Worm (Caenorhabditis elegans) whole organism, L3 larva: ENCODE data around the gene tpa-1.

ENCODE experiments used
- R02D3.7 ChIP-seq: fragments of 150-350 bp; optimal IDR thresholded peaks from 2 replicates; lab custom pipeline; 2014; ENCODE audit warnings: missing biosample characterization, missing genetic modification characterization
- ZK546.5 ChIP-seq: sonication (generic microtip); optimal IDR thresholded peaks from 2 replicates; lab custom pipeline; 2017; ENCODE audit warnings: missing biosample characterization, missing genetic modification characterization
- aly-2 ChIP-seq: fragments of 150-350 bp; optimal IDR thresholded peaks from 2 replicates; lab custom pipeline; 2014; ENCODE audit warnings: missing biosample characterization, missing genetic modification characterization
- ama-1 ChIP-seq: fragments of 150-350 bp; optimal IDR thresholded peaks from 2 replicates; lab custom pipeline; 2018
- ceh-16 ChIP-seq: sonication (generic microtip); optimal IDR thresholded peaks from 2 replicates; lab custom pipeline; 2017; ENCODE audit warnings: missing biosample characterization, missing genetic modification characterization
- ceh-28 ChIP-seq: fragments of 150-350 bp; optimal IDR thresholded peaks from 2 replicates; lab custom pipeline; 2014; ENCODE audit warnings: missing biosample characterization, missing genetic modification reagents, missing genetic modification characterization
- ceh-82 ChIP-seq: fragments of 150-350 bp; optimal IDR thresholded peaks from 2 replicates; lab custom pipeline; 2014; ENCODE audit warnings: missing biosample characterization, missing genetic modification characterization
- ceh-9 ChIP-seq: sonication (generic microtip); optimal IDR thresholded peaks from 2 replicates; lab custom pipeline; 2018; ENCODE audit warnings: missing biosample characterization, missing genetic modification characterization
- daf-12 ChIP-seq: fragments of 150-350 bp; optimal IDR thresholded peaks from 2 replicates; lab custom pipeline; 2014; ENCODE audit warnings: missing biosample characterization, missing genetic modification reagents, missing genetic modification characterization
- egl-27 ChIP-seq: sonication (generic microtip); optimal IDR thresholded peaks from 4 replicates; lab custom pipeline; 2017; ENCODE audit warnings: missing biosample characterization, missing genetic modification reagents, missing genetic modification characterization
- egl-5 ChIP-seq: fragments of 150-350 bp; optimal IDR thresholded peaks from 2 replicates; lab custom pipeline; 2017; ENCODE audit warnings: missing biosample characterization, missing genetic modification reagents, missing genetic modification characterization, inconsistent platforms
- elt-1 ChIP-seq: fragments of 150-350 bp; optimal IDR thresholded peaks from 2 replicates; lab custom pipeline; 2014; ENCODE audit warnings: missing biosample characterization, missing genetic modification characterization
- elt-2 ChIP-seq: sonication (generic microtip); optimal IDR thresholded peaks from 2 replicates; lab custom pipeline; 2016; ENCODE audit warnings: missing genetic modification reagents, mild to moderate bottlenecking, missing genetic modification characterization, missing compliant biosample characterization
- elt-3 ChIP-seq, 3 experiments: fragments of 150-350 bp in 1 of 3; sonication (generic microtip) in 2 of 3; optimal IDR thresholded peaks; 2 replicates in 2 of 3; 4 replicates in 1 of 3; lab custom pipeline; 2014 to 2017; ENCODE audit warnings: missing biosample characterization in 3 of 3, missing genetic modification characterization in 3 of 3
- eor-1 ChIP-seq, 2 experiments: fragments of 150-350 bp; optimal IDR thresholded peaks; 2 replicates each; lab custom pipeline; 2014 to 2018; ENCODE audit warnings: missing biosample characterization in 2 of 2, missing genetic modification characterization in 2 of 2
- fkh-10 ChIP-seq: sonication (generic microtip); optimal IDR thresholded peaks from 2 replicates; lab custom pipeline; 2017; ENCODE audit warnings: missing biosample characterization, missing genetic modification reagents, missing genetic modification characterization
- fkh-2 ChIP-seq: fragments of 150-350 bp; optimal IDR thresholded peaks from 2 replicates; lab custom pipeline; 2014; ENCODE audit warnings: missing biosample characterization, missing genetic modification reagents, missing genetic modification characterization
- hmg-11 ChIP-seq: sonication (generic microtip); optimal IDR thresholded peaks from 2 replicates; lab custom pipeline; 2016; ENCODE audit warnings: missing genetic modification characterization, missing compliant biosample characterization
- jun-1 ChIP-seq: fragments of 150-350 bp; optimal IDR thresholded peaks from 2 replicates; lab custom pipeline; 2014; ENCODE audit warnings: missing biosample characterization, missing genetic modification reagents, missing genetic modification characterization
- lin-15B ChIP-seq: fragments of 150-350 bp; optimal IDR thresholded peaks from 2 replicates; lab custom pipeline; 2014; ENCODE audit warnings: missing biosample characterization, missing genetic modification characterization
- lin-39 ChIP-seq: fragments of 150-350 bp; optimal IDR thresholded peaks from 2 replicates; lab custom pipeline; 2018; ENCODE audit warnings: missing biosample characterization, missing genetic modification reagents, missing genetic modification characterization
- lsy-12 ChIP-seq: sonication (generic microtip); optimal IDR thresholded peaks from 2 replicates; lab custom pipeline; 2016; ENCODE audit warnings: mild to moderate bottlenecking, missing genetic modification characterization, missing compliant biosample characterization
- mml-1 ChIP-seq: fragments of 150-350 bp; sonication (generic microtip); optimal IDR thresholded peaks from 3 replicates; lab custom pipeline; 2014; ENCODE audit warnings: missing biosample characterization, missing genetic modification characterization
- nfya-1 ChIP-seq: sonication (generic microtip); optimal IDR thresholded peaks from 2 replicates; lab custom pipeline; 2017; ENCODE audit warnings: missing genetic modification characterization, mild to moderate bottlenecking, missing compliant biosample characterization, antibody characterized with exemption, moderate library complexity; ENCODE audit not compliant: insufficient read depth
- nhr-11 ChIP-seq: fragments of 150-350 bp; optimal IDR thresholded peaks from 2 replicates; lab custom pipeline; 2014; ENCODE audit warnings: missing biosample characterization, missing genetic modification characterization
- nhr-12 ChIP-seq: fragments of 150-350 bp; optimal IDR thresholded peaks from 2 replicates; lab custom pipeline; 2014; ENCODE audit warnings: missing biosample characterization, missing genetic modification characterization
- nhr-23 ChIP-seq: fragments of 150-350 bp; optimal IDR thresholded peaks from 2 replicates; lab custom pipeline; 2014; ENCODE audit warnings: missing biosample characterization, missing genetic modification reagents, missing genetic modification characterization
- nhr-237 ChIP-seq: fragments of 150-350 bp; optimal IDR thresholded peaks from 2 replicates; lab custom pipeline; 2014; ENCODE audit warnings: missing biosample characterization, missing genetic modification characterization
- nhr-25 ChIP-seq: sonication (generic microtip); optimal IDR thresholded peaks from 2 replicates; lab custom pipeline; 2017; ENCODE audit warnings: missing biosample characterization, missing genetic modification characterization
- nhr-28 ChIP-seq: fragments of 150-350 bp; optimal IDR thresholded peaks from 2 replicates; lab custom pipeline; 2014; ENCODE audit warnings: missing biosample characterization, missing genetic modification characterization
- nhr-43 ChIP-seq: sonication (generic microtip); optimal IDR thresholded peaks from 2 replicates; lab custom pipeline; 2016; ENCODE audit warnings: mild to moderate bottlenecking, missing genetic modification characterization, missing compliant biosample characterization; ENCODE audit not compliant: poor library complexity, severe bottlenecking
- nhr-67 ChIP-seq: fragments of 150-350 bp; optimal IDR thresholded peaks from 2 replicates; lab custom pipeline; 2014; ENCODE audit warnings: missing biosample characterization, missing genetic modification characterization
- nhr-76 ChIP-seq: fragments of 150-350 bp; sonication (generic microtip); optimal IDR thresholded peaks from 5 replicates; lab custom pipeline; 2014; ENCODE audit warnings: missing biosample characterization, missing genetic modification characterization
- nhr-77 ChIP-seq: fragments of 150-350 bp; optimal IDR thresholded peaks from 2 replicates; lab custom pipeline; 2014; ENCODE audit warnings: missing biosample characterization, missing genetic modification characterization
- pha-4 ChIP-seq: fragments of 150-350 bp; optimal IDR thresholded peaks from 2 replicates; lab custom pipeline; 2014; ENCODE audit warnings: missing biosample characterization, missing genetic modification reagents, missing genetic modification characterization
- pqm-1 ChIP-seq: fragments of 150-350 bp; optimal IDR thresholded peaks from 2 replicates; lab custom pipeline; 2017; ENCODE audit warnings: missing biosample characterization, missing genetic modification characterization, inconsistent platforms
- skn-1 ChIP-seq: fragments of 150-350 bp; optimal IDR thresholded peaks from 2 replicates; lab custom pipeline; 2014; ENCODE audit warnings: missing biosample characterization, missing genetic modification characterization
- snpc-4 ChIP-seq: fragments of 150-350 bp; optimal IDR thresholded peaks from 2 replicates; lab custom pipeline; 2014; ENCODE audit warnings: missing biosample characterization, missing genetic modification characterization
- tbx-2 ChIP-seq: sonication (generic microtip); optimal IDR thresholded peaks from 2 replicates; lab custom pipeline; 2016; ENCODE audit warnings: mild to moderate bottlenecking, missing genetic modification characterization, missing compliant biosample characterization
- unc-39 ChIP-seq: sonication (generic microtip); optimal IDR thresholded peaks from 4 replicates; lab custom pipeline; 2017; ENCODE audit warnings: missing biosample characterization, missing genetic modification characterization
- unc-62 ChIP-seq: fragments of 150-350 bp; sonication (generic microtip); optimal IDR thresholded peaks from 4 replicates; lab custom pipeline; 2014; ENCODE audit warnings: missing biosample characterization, missing genetic modification reagents, missing genetic modification characterization
- zag-1 ChIP-seq: fragments of 150-350 bp; optimal IDR thresholded peaks from 2 replicates; lab custom pipeline; 2014; ENCODE audit warnings: missing biosample characterization, missing genetic modification characterization
- ztf-11 ChIP-seq: fragments of 150-350 bp; optimal IDR thresholded peaks from 2 replicates; lab custom pipeline; 2014; ENCODE audit warnings: missing biosample characterization, missing genetic modification characterization
- ztf-4 ChIP-seq: fragments of 150-350 bp; optimal IDR thresholded peaks from 2 replicates; lab custom pipeline; 2014; ENCODE audit warnings: missing biosample characterization, missing genetic modification characterization

tpa-1 gene

ce11 chrIV:91680-92079 lies at the start of gene tpa-1:
Gene tpa-1, plus strand, starts transcription at chrIV:91980.
- no peak for TF ChIP-seq elt-2 (tag; lab: Kevin White, UChicago)

- TF ChIP-seq hmg-11 (no peak), egl-27 (tag; lab: Kevin White, UChicago) (no peak), snpc-4 (no peak), zag-1 (tag; lab: Kevin White, UChicago) (no peak), lin-15B (tag; lab: Kevin White, UChicago) (no peak), ama-1 (lab: Kevin White, UChicago) (peak; percentile 37)
Observed at ce11 chrIV:48780-49179, 43.0 kb upstream of the tpa-1 start, which contains the start of gene frm-5.1. Gene frm-5.1, minus strand, starts transcription at chrIV:48880.

- TF ChIP-seq lsy-12 (tag; lab: Kevin White, UChicago), result peak; percentile 6
- no peak for TF ChIP-seq tbx-2
- no peak for TF ChIP-seq lin-15B (tag; lab: Kevin White, UChicago)
- TF ChIP-seq egl-27 (tag; lab: Kevin White, UChicago), result no peak
- TF ChIP-seq elt-1, result no peak
- TF ChIP-seq hmg-11, result peak; percentile 73
- peak; percentile 67 for TF ChIP-seq ama-1 (lab: Kevin White, UChicago)
- TF ChIP-seq ceh-82 (tag; lab: Kevin White, UChicago), result no peak
- no peak for TF ChIP-seq nhr-11
- peak; percentile 63 for TF ChIP-seq pqm-1 (tag; lab: Kevin White, UChicago)
- TF ChIP-seq aly-2, result no peak
- no peak for TF ChIP-seq daf-12 (tag; lab: Kevin White, UChicago)
- TF ChIP-seq nhr-28 (tag; lab: Kevin White, UChicago), result no peak
- TF ChIP-seq nhr-77 (tag; lab: Kevin White, UChicago), result no peak
- no peak for TF ChIP-seq ceh-16 (tag; lab: Kevin White, UChicago)
- peak; percentile 19 for TF ChIP-seq R02D3.7 (tag; lab: Kevin White, UChicago)
- peak; percentile 89 for TF ChIP-seq nhr-25
- TF ChIP-seq ceh-28 (tag; lab: Kevin White, UChicago), result peak; percentile 34
- TF ChIP-seq fkh-2, result no peak
- peak; percentile 57 for TF ChIP-seq elt-2 (tag; lab: Kevin White, UChicago)
- no peak for TF ChIP-seq elt-3 (tag; optimal IDR thresholded peaks at IDR 0.05; lab: Kevin White, UChicago)
- TF ChIP-seq ceh-9, result no peak
- peak; percentile 76 for TF ChIP-seq nhr-23 (tag; lab: Kevin White, UChicago)
- no peak for TF ChIP-seq ZK546.5
- no peak for TF ChIP-seq nhr-12 (tag; lab: Kevin White, UChicago)
- no peak for TF ChIP-seq ztf-11 (tag; lab: Kevin White, UChicago)
- no peak for TF ChIP-seq nhr-67 (tag; lab: Kevin White, UChicago)
- TF ChIP-seq lin-39, result peak; percentile 39
- TF ChIP-seq skn-1 (tag; lab: Kevin White, UChicago), result no peak
- peak; percentile 45 for TF ChIP-seq nhr-43 (tag; lab: Kevin White, UChicago)
- TF ChIP-seq snpc-4, result peak; percentile 30
- TF ChIP-seq unc-62 (GFP tag; lab: Kevin White, UChicago), result no peak
- TF ChIP-seq eor-1 (tag; optimal IDR thresholded peaks at IDR 0.05; lab: Kevin White, UChicago), result no peak
- TF ChIP-seq jun-1 (tag; lab: Kevin White, UChicago), result peak; percentile 51
- no peak for TF ChIP-seq mml-1 (tag; lab: Kevin White, UChicago)
- no peak for TF ChIP-seq unc-39
- TF ChIP-seq fkh-10 (GFP tag; lab: Kevin White, UChicago), result no peak
- peak; percentile 61 for TF ChIP-seq nfya-1
- TF ChIP-seq pha-4 (tag; lab: Kevin White, UChicago), result peak; percentile 76
- TF ChIP-seq egl-5 (tag; lab: Kevin White, UChicago), result no peak
- TF ChIP-seq nhr-76 (tag; lab: Kevin White, UChicago), result no peak
- TF ChIP-seq ztf-4 (tag; lab: Kevin White, UChicago), result no peak
- TF ChIP-seq nhr-237 (tag; lab: Kevin White, UChicago), result no peak
Observed at ce11 chrIV:51219-51618, 40.6 kb upstream of the tpa-1 start.
